Fruit fly (Drosophila melanogaster): Measurements from ENCODE around the gene Spc105R.

DNA sequence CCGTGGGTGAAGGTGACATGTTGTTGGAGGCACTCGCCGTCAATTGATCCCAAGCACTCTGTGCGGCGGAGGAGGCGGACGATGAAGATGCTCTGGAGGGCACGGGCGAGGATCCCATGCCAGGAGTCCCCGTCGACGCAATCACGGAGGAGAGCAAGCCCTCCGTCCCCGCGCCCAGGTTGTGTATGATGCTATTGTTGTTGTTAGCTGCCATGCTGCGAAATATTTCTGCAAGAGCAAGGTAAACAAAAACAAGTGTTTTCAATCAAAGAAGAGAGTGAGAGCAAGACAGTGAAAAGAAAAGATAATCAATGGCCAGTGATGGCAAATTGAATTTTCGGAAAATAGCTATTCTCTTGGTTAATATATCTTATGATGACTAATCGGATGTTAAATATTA is 15.8 kb upstream of the Spc105R start:
- TF ChIP-seq CG8478 (optimal IDR thresholded peaks at IDR 0.05) = no peak
- TF ChIP-seq pan (optimal IDR thresholded peaks at IDR 0.05) = no peak

Data from whole organism.